Worm (Caenorhabditis elegans) whole organism, mixed stage, embryonic: ENCODE results near the gene arx-5.

Experiments used
- blmp-1 ChIP-seq: fragments of 150-350 bp; optimal IDR thresholded peaks from 2 replicates; lab custom pipeline; 2014; ENCODE audit warnings: missing biosample characterization, missing genetic modification characterization
- lin-13 ChIP-seq: fragments of 150-350 bp; optimal IDR thresholded peaks from 2 replicates; lab custom pipeline; 2014; ENCODE audit warnings: missing biosample characterization, missing genetic modification characterization
- unc-62 ChIP-seq: fragments of 150-350 bp; optimal IDR thresholded peaks from 2 replicates; lab custom pipeline; 2014; ENCODE audit warnings: missing biosample characterization, missing genetic modification reagents, missing genetic modification characterization

DNA sequence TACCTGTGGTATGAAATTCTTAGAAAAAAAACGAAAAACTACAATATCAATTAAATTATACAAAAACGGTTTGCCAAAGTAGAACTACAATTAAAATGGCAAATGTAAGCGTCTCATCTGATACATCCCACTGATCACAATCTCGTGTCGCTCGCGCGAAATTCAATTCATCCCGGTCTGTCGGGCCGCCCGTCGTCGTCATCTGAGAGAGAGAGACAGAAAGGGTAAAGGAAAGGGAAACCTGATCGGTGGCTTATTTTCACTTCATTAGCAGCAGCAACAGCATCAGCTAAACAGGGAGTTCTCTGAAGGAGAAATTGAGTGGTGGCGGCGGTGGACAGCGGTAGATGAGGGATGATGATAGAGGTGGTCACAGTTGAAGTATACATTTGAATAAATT is 17.4 kb downstream of the arx-5 start:
- peak; percentile 96 for TF ChIP-seq blmp-1 (tag; lab: Kevin White, UChicago)
- no peak for TF ChIP-seq lin-13 (tag; lab: Kevin White, UChicago)
- TF ChIP-seq unc-62 (GFP tag; lab: Kevin White, UChicago), result no peak
